Worm (Caenorhabditis elegans) whole organism, L4 larva: ENCODE results near the gene ced-4.

Experiments
- ceh-32 ChIP-seq: sonication (generic microtip); optimal IDR thresholded peaks from 2 replicates; lab custom pipeline; 2016; ENCODE audit warnings: mild to moderate bottlenecking, missing genetic modification characterization, missing compliant biosample characterization; ENCODE audit not compliant: poor library complexity
- daf-19 ChIP-seq: fragments of 200-800 bp; sonication (Bioruptor generic); conservative IDR thresholded peaks from 2 replicates; pipeline ENCODE4 v1.3.6; 2022; ENCODE audit warnings: missing genetic modification characterization, missing compliant biosample characterization
- jun-1 ChIP-seq: fragments of 150-350 bp; optimal IDR thresholded peaks from 2 replicates; lab custom pipeline; 2014; ENCODE audit warnings: missing biosample characterization, missing genetic modification reagents, missing genetic modification characterization
- lin-13 ChIP-seq: fragments of 150-350 bp; optimal IDR thresholded peaks from 2 replicates; lab custom pipeline; 2014; ENCODE audit warnings: missing biosample characterization, missing genetic modification reagents, missing genetic modification characterization
- nhr-11 ChIP-seq: fragments of 150-350 bp; optimal IDR thresholded peaks from 2 replicates; lab custom pipeline; 2014; ENCODE audit warnings: missing biosample characterization, missing genetic modification characterization
- nhr-28 ChIP-seq: fragments of 150-350 bp; optimal IDR thresholded peaks from 2 replicates; lab custom pipeline; 2014; ENCODE audit warnings: missing biosample characterization, missing genetic modification characterization
- tag-97 ChIP-seq: fragments of 200-800 bp; sonication (Bioruptor generic); IDR thresholded peaks from 2 replicates; pipeline ENCODE4 v1.3.6; 2022; ENCODE audit warnings: missing genetic modification characterization, missing compliant biosample characterization

DNA sequence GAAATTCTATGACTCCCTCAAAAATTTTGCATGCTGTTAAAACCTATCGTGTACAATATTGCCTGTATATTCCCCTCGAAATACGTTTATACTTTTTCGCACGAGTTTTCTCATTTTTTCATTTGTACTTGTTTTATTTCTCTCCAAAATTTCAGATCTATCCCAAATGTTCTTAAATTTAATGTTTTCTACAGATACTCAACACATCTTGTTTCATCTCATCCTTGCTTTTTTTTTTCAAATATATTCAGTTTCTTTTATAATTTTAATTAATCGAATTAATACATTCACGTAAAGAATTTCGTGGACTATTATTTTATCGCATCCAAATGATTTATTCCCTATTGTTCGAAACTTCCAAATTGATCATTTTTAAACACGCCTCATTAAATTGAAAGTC lies 2.8 kb downstream of the ced-4 start, which contains the start of gene C35D10.8:
- TF ChIP-seq jun-1 (tag; lab: Kevin White, UChicago) (no peak), nhr-11 (tag; lab: Kevin White, UChicago) (no peak), lin-13 (GFP tag; lab: Kevin White, UChicago) (no peak), tag-97 (GFP tag; lab: Robert Waterston, UW) (no peak), nhr-28 (tag; lab: Kevin White, UChicago) (no peak), daf-19 (no peak), ceh-32 (no peak)
